Worm (Caenorhabditis elegans) whole organism, young adult: Measurements from ENCODE around the gene sad-1.

ENCODE experiments used
- B0261.1 ChIP-seq: sonication (generic microtip); optimal IDR thresholded peaks from 2 replicates; lab custom pipeline; 2016; ENCODE audit warnings: mild to moderate bottlenecking, missing genetic modification characterization, moderate library complexity, missing compliant biosample characterization
- B0336.3 ChIP-seq: fragments of 200-800 bp; sonication (Bioruptor generic); IDR thresholded peaks from 2 replicates; pipeline ENCODE4 v1.3.6; 2022; ENCODE audit warnings: missing genetic modification characterization, missing compliant biosample characterization
- C06A6.2 ChIP-seq: fragments of 200-800 bp; sonication (Bioruptor generic); conservative IDR thresholded peaks from 2 replicates; pipeline ENCODE4 v1.3.6; 2022; ENCODE audit warnings: missing genetic modification characterization, missing compliant biosample characterization
- C17E4.6 ChIP-seq: fragments of 200-800 bp; sonication (Bioruptor generic); IDR thresholded peaks from 2 replicates; pipeline ENCODE4 v1.3.6; 2022; ENCODE audit warnings: missing genetic modification reagents, missing genetic modification characterization, missing compliant biosample characterization
- D2030.7 ChIP-seq: fragments of 200-800 bp; sonication (Bioruptor generic); IDR thresholded peaks from 2 replicates; pipeline ENCODE4 v1.3.6; 2022; ENCODE audit warnings: missing genetic modification reagents, missing genetic modification characterization, missing compliant biosample characterization
- F49E8.2 ChIP-seq: sonication (generic microtip); optimal IDR thresholded peaks from 3 replicates; lab custom pipeline; 2017; ENCODE audit warnings: missing genetic modification characterization, mild to moderate bottlenecking, missing compliant biosample characterization, antibody characterized with exemption, moderate library complexity; ENCODE audit not compliant: insufficient read depth
- F57C9.4 ChIP-seq: sonication (generic microtip); optimal IDR thresholded peaks from 2 replicates; lab custom pipeline; 2017; ENCODE audit warnings: mild to moderate bottlenecking, missing genetic modification characterization, missing compliant biosample characterization
- K11D2.4 ChIP-seq: fragments of 200-800 bp; sonication (Bioruptor generic); IDR thresholded peaks from 2 replicates; pipeline ENCODE4 v1.3.6; 2022; ENCODE audit warnings: missing genetic modification reagents, missing genetic modification characterization, missing compliant biosample characterization
- Y53F4B.3 ChIP-seq: fragments of 200-800 bp; sonication (Bioruptor generic); IDR thresholded peaks from 2 replicates; pipeline ENCODE4 v1.3.6; 2022; ENCODE audit warnings: missing genetic modification reagents, missing genetic modification characterization, missing compliant biosample characterization
- Y53G8AR.9 ChIP-seq: fragments of 200-800 bp; sonication (Bioruptor generic); conservative IDR thresholded peaks from 2 replicates; pipeline ENCODE4 v1.3.6; 2022; ENCODE audit warnings: missing genetic modification reagents, missing genetic modification characterization, missing compliant biosample characterization
- Y56A3A.18 ChIP-seq: fragments of 200-800 bp; sonication (Bioruptor generic); IDR thresholded peaks from 2 replicates; pipeline ENCODE4 v1.3.6; 2022; ENCODE audit warnings: missing genetic modification reagents, missing genetic modification characterization, missing compliant biosample characterization
- ZK185.1 ChIP-seq: sonication (generic microtip); optimal IDR thresholded peaks from 2 replicates; lab custom pipeline; 2016; ENCODE audit warnings: mild to moderate bottlenecking, missing genetic modification characterization, missing compliant biosample characterization; ENCODE audit not compliant: poor library complexity, severe bottlenecking
- akir-1 ChIP-seq: fragments of 200-800 bp; sonication (Bioruptor generic); optimal IDR thresholded peaks from 2 replicates; lab custom pipeline; 2018; ENCODE audit warnings: mild to moderate bottlenecking, missing genetic modification characterization, moderate library complexity, missing compliant biosample characterization
- ama-1 ChIP-seq, 3 experiments: fragments of 150-350 bp in 1 of 3; sonication (generic microtip) in 2 of 3; optimal IDR thresholded peaks; 2 replicates each; lab custom pipeline; 2014 to 2018; ENCODE audit warnings: missing biosample characterization in 2 of 3, missing genetic modification characterization in 2 of 3, missing genetic modification reagents in 2 of 3
- aptf-3 ChIP-seq: fragments of 200-800 bp; sonication (Bioruptor generic); IDR thresholded peaks from 2 replicates; pipeline ENCODE4 v1.3.6; 2022; ENCODE audit warnings: missing genetic modification characterization, missing compliant biosample characterization
- atf-7 ChIP-seq: sonication (generic microtip); optimal IDR thresholded peaks from 2 replicates; lab custom pipeline; 2017; ENCODE audit warnings: mild to moderate bottlenecking, missing genetic modification characterization, missing compliant biosample characterization
- attf-3 ChIP-seq: fragments of 200-800 bp; sonication (Bioruptor generic); conservative IDR thresholded peaks from 2 replicates; pipeline ENCODE4 v1.3.6; 2022; ENCODE audit warnings: missing genetic modification reagents, missing genetic modification characterization, missing compliant biosample characterization
- attf-6 ChIP-seq: fragments of 200-800 bp; sonication (Bioruptor generic); IDR thresholded peaks from 2 replicates; pipeline ENCODE4 v1.3.6; 2022; ENCODE audit warnings: missing genetic modification reagents, missing genetic modification characterization, missing compliant biosample characterization
- bed-2 ChIP-seq: fragments of 200-800 bp; sonication (Bioruptor generic); IDR thresholded peaks from 2 replicates; pipeline ENCODE4 v1.3.6; 2022; ENCODE audit warnings: missing genetic modification reagents, missing genetic modification characterization, missing compliant biosample characterization
- cebp-1 ChIP-seq, 2 experiments: fragments of 200-800 bp in 1 of 2; sonication (Bioruptor generic) in 1 of 2; sonication (generic microtip) in 1 of 2; IDR thresholded peaks in 1 of 2; optimal IDR thresholded peaks in 1 of 2; 2 replicates each; pipeline versions ENCODE4 v1.3.6 to Lab custom; 2017 to 2022; ENCODE audit warnings: missing compliant biosample characterization in 2 of 2, missing genetic modification characterization in 2 of 2, mild to moderate bottlenecking in 1 of 2, missing genetic modification reagents in 1 of 2, moderate library complexity in 1 of 2
- ceh-100 ChIP-seq: fragments of 200-800 bp; sonication (Bioruptor generic); IDR thresholded peaks from 2 replicates; pipeline ENCODE4 v1.3.6; 2022; ENCODE audit warnings: missing genetic modification reagents, missing genetic modification characterization, missing compliant biosample characterization
- ceh-58 ChIP-seq: fragments of 200-800 bp; sonication (Bioruptor generic); IDR thresholded peaks from 2 replicates; pipeline ENCODE4 v1.3.6; 2022; ENCODE audit warnings: missing genetic modification characterization, missing compliant biosample characterization
- die-1 ChIP-seq: sonication (generic microtip); optimal IDR thresholded peaks from 2 replicates; lab custom pipeline; 2016; ENCODE audit warnings: missing genotype, mild to moderate bottlenecking, missing genetic modification characterization, missing compliant biosample characterization
- dox-1 ChIP-seq: fragments of 200-800 bp; sonication (Bioruptor generic); IDR thresholded peaks from 2 replicates; pipeline ENCODE4 v1.3.6; 2022; ENCODE audit warnings: missing genetic modification reagents, missing genetic modification characterization, missing compliant biosample characterization
- egl-44 ChIP-seq: fragments of 200-800 bp; sonication (Bioruptor generic); IDR thresholded peaks from 2 replicates; pipeline ENCODE4 v1.3.6; 2022; ENCODE audit warnings: missing genetic modification reagents, missing genetic modification characterization, missing compliant biosample characterization
- egrh-3 ChIP-seq: fragments of 200-800 bp; sonication (Bioruptor generic); IDR thresholded peaks from 2 replicates; pipeline ENCODE4 v1.3.6; 2022; ENCODE audit warnings: missing genetic modification reagents, missing genetic modification characterization, missing compliant biosample characterization
- ekl-4 ChIP-seq: fragments of 200-800 bp; sonication (Bioruptor generic); IDR thresholded peaks from 2 replicates; pipeline ENCODE4 v1.3.6; 2022; ENCODE audit warnings: missing genetic modification reagents, missing genetic modification characterization, missing compliant biosample characterization
- fkh-3 ChIP-seq: sonication (generic microtip); optimal IDR thresholded peaks from 2 replicates; lab custom pipeline; 2016; ENCODE audit warnings: mild to moderate bottlenecking, missing genetic modification characterization, missing compliant biosample characterization
- gei-17 ChIP-seq: fragments of 200-800 bp; sonication (Bioruptor generic); optimal IDR thresholded peaks from 2 replicates; lab custom pipeline; 2018; ENCODE audit warnings: mild to moderate bottlenecking, missing genetic modification characterization, missing compliant biosample characterization
- him-1 ChIP-seq: sonication (generic microtip); optimal IDR thresholded peaks from 2 replicates; lab custom pipeline; 2016; ENCODE audit warnings: missing genotype, missing genetic modification reagents, missing genetic modification characterization, missing compliant biosample characterization
- lin-26 ChIP-seq: fragments of 200-800 bp; sonication (Bioruptor generic); IDR thresholded peaks from 2 replicates; pipeline ENCODE4 v1.3.6; 2022; ENCODE audit warnings: missing genetic modification reagents, missing genetic modification characterization, missing compliant biosample characterization
- madf-10 ChIP-seq: sonication (generic microtip); optimal IDR thresholded peaks from 2 replicates; lab custom pipeline; 2016; ENCODE audit warnings: mild to moderate bottlenecking, missing genetic modification characterization, missing compliant biosample characterization
- mcd-1 ChIP-seq: fragments of 200-800 bp; sonication (Bioruptor generic); IDR thresholded peaks from 2 replicates; pipeline ENCODE4 v1.3.6; 2022; ENCODE audit warnings: missing genetic modification reagents, missing genetic modification characterization, missing compliant biosample characterization
- nfyb-1 ChIP-seq: fragments of 200-800 bp; sonication (Bioruptor generic); IDR thresholded peaks from 2 replicates; pipeline ENCODE4 v1.3.6; 2022; ENCODE audit warnings: missing genetic modification reagents, missing genetic modification characterization, missing compliant biosample characterization
- nhr-179 ChIP-seq: sonication (generic microtip); optimal IDR thresholded peaks from 2 replicates; lab custom pipeline; 2016; ENCODE audit warnings: mild to moderate bottlenecking, missing genetic modification characterization, missing compliant biosample characterization
- rpc-1 ChIP-seq, 2 experiments: fragments of 150-350 bp in 1 of 2; sonication (generic microtip) in 1 of 2; optimal IDR thresholded peaks; 2 replicates each; lab custom pipeline; 2014 to 2018; ENCODE audit warnings: missing biosample characterization in 1 of 2, missing genetic modification characterization in 1 of 2, missing genetic modification reagents in 1 of 2, missing genotype in 1 of 2
- sdz-38 ChIP-seq: sonication (generic microtip); optimal IDR thresholded peaks from 2 replicates; lab custom pipeline; 2016; ENCODE audit warnings: missing genotype, missing genetic modification characterization, missing compliant biosample characterization
- snpc-1.3 ChIP-seq: sonication (generic microtip); optimal IDR thresholded peaks from 2 replicates; lab custom pipeline; 2017; ENCODE audit warnings: missing genetic modification characterization, mild to moderate bottlenecking, missing compliant biosample characterization, antibody characterized with exemption, moderate library complexity, missing genotype, missing genetic modification reagents; ENCODE audit not compliant: insufficient read depth
- unc-62 ChIP-seq: fragments of 150-350 bp; optimal IDR thresholded peaks from 2 replicates; lab custom pipeline; 2014; ENCODE audit warnings: missing biosample characterization, missing genetic modification reagents, missing genetic modification characterization
- xnd-1 ChIP-seq: sonication (generic microtip); optimal IDR thresholded peaks from 2 replicates; lab custom pipeline; 2016; ENCODE audit warnings: missing genotype, missing genetic modification reagents, missing genetic modification characterization, missing compliant biosample characterization
- zim-3 ChIP-seq: sonication (generic microtip); optimal IDR thresholded peaks from 2 replicates; lab custom pipeline; 2017; ENCODE audit warnings: mild to moderate bottlenecking, missing genetic modification characterization, moderate library complexity, missing compliant biosample characterization
- ztf-18 ChIP-seq: sonication (generic microtip); optimal IDR thresholded peaks from 2 replicates; lab custom pipeline; 2016; ENCODE audit warnings: missing genotype, mild to moderate bottlenecking, missing genetic modification characterization, missing compliant biosample characterization
- ztf-22 ChIP-seq: fragments of 200-800 bp; sonication (Bioruptor generic); optimal IDR thresholded peaks from 2 replicates; lab custom pipeline; 2018; ENCODE audit warnings: mild to moderate bottlenecking, missing genetic modification characterization, moderate library complexity, missing compliant biosample characterization
- ztf-28 ChIP-seq: fragments of 200-800 bp; sonication (Bioruptor generic); IDR thresholded peaks from 2 replicates; pipeline ENCODE4 v1.3.6; 2022; ENCODE audit warnings: missing genetic modification reagents, missing genetic modification characterization, missing compliant biosample characterization

Gene sad-1

ce11 chrX:13443283-13443682 lies 57.2 kb downstream of the sad-1 start (continued):
- peak; percentile 72 for TF ChIP-seq B0261.1 (tag; lab: Kevin White, UChicago)
- no peak for TF ChIP-seq akir-1 (GFP tag; lab: Kevin White, UChicago)
- no peak for TF ChIP-seq attf-6 (GFP tag; lab: Robert Waterston, UW)
- no peak for TF ChIP-seq cebp-1 (GFP tag; IDR thresholded peaks at IDR 0.05; lab: Robert Waterston, UW)
- TF ChIP-seq cebp-1 (tag; optimal IDR thresholded peaks at IDR 0.05; lab: Kevin White, UChicago), result peak; percentile 1
- TF ChIP-seq snpc-1.3 (tag; lab: Kevin White, UChicago), result peak; percentile 63
- TF ChIP-seq aptf-3 (GFP tag; lab: Robert Waterston, UW), result no peak
- TF ChIP-seq sdz-38, result no peak
- no peak for TF ChIP-seq ekl-4 (GFP tag; lab: Robert Waterston, UW)
- no peak for TF ChIP-seq F57C9.4 (tag; lab: Kevin White, UChicago)

- TF ChIP-seq Y53F4B.3 (GFP tag; lab: Robert Waterston, UW) (peak; percentile 50; the same call in 1 of the 2 replicates), C17E4.6 (GFP tag; lab: Robert Waterston, UW) (no peak), lin-26 (peak; percentile 84), B0336.3 (peak; percentile 48; the same call in 1 of the 2 replicates), akir-1 (GFP tag; lab: Kevin White, UChicago) (no peak), fkh-3 (tag; lab: Kevin White, UChicago) (no peak), ceh-58 (GFP tag; lab: Robert Waterston, UW) (no peak), Y53G8AR.9 (0 out of 2 replicates have a peak, but pooled peaks have one; percentile 35), die-1 (tag; lab: Kevin White, UChicago) (peak; percentile 79), ztf-22 (GFP tag; lab: Kevin White, UChicago) (no peak), C06A6.2 (GFP tag; lab: Robert Waterston, UW) (0 out of 2 replicates have a peak, but pooled peaks have one; percentile 34), ZK185.1 (tag; lab: Kevin White, UChicago) (peak; percentile 61), bed-2 (GFP tag; lab: Robert Waterston, UW) (no peak), unc-62 (no peak), nfyb-1 (GFP tag; lab: Robert Waterston, UW) (peak; percentile 47; the same call in 1 of the 2 replicates), cebp-1 (GFP tag; IDR thresholded peaks at IDR 0.05; lab: Robert Waterston, UW) (0 out of 2 replicates have a peak, but pooled peaks have one; percentile 9), cebp-1 (tag; optimal IDR thresholded peaks at IDR 0.05; lab: Kevin White, UChicago) (no peak), gei-17 (GFP tag; lab: Kevin White, UChicago) (peak; percentile 75), egl-44 (GFP tag; lab: Robert Waterston, UW) (peak; percentile 54; the same call in 1 of the 2 replicates), attf-3 (GFP tag; lab: Robert Waterston, UW) (peak; percentile 48), F57C9.4 (tag; lab: Kevin White, UChicago) (no peak), B0261.1 (tag; lab: Kevin White, UChicago) (peak; percentile 89), xnd-1 (tag; lab: Kevin White, UChicago) (no peak), ztf-18 (tag; lab: Kevin White, UChicago) (peak; percentile 14), Y56A3A.18 (GFP tag; lab: Robert Waterston, UW) (peak; percentile 75; the same call in 1 of the 2 replicates), nhr-179 (tag; lab: Kevin White, UChicago) (peak; percentile 32), zim-3 (peak; percentile 13), ztf-28 (GFP tag; lab: Robert Waterston, UW) (0 out of 2 replicates have a peak, but pooled peaks have one; percentile 60), ceh-100 (GFP tag; lab: Robert Waterston, UW) (peak; percentile 49; the same call in 1 of the 2 replicates), atf-7 (tag; lab: Kevin White, UChicago) (no peak), D2030.7 (peak; percentile 83), dox-1 (GFP tag; lab: Robert Waterston, UW) (peak; percentile 90), rpc-1 (optimal IDR thresholded peaks at IDR 0.05; lab: Kevin White, UChicago) (peak; percentile 62), rpc-1 (tag; optimal IDR thresholded peaks at IDR 0.05; lab: Kevin White, UChicago) (peak; percentile 79), mcd-1 (GFP tag; lab: Robert Waterston, UW) (peak; percentile 65), ama-1 (optimal IDR thresholded peaks at IDR 0.05; lab: Kevin White, UChicago) (no peak), ama-1 (GFP tag; optimal IDR thresholded peaks at IDR 0.05; lab: Kevin White, UChicago) (no peak), F49E8.2 (tag; lab: Kevin White, UChicago) (no peak), K11D2.4 (GFP tag; lab: Robert Waterston, UW) (peak; percentile 60), him-1 (tag; lab: Kevin White, UChicago) (peak; percentile 79), egrh-3 (GFP tag; lab: Robert Waterston, UW) (no peak), madf-10 (peak; percentile 43)
These were observed 58.0 kb downstream of the sad-1 start for ce11 chrX:13442446-13442845.
